Fruit fly (Drosophila melanogaster) whole organism, prepupa: Measurements from ENCODE around the gene CG9676.

Source experiments
- Blimp-1 ChIP-seq: fragments of 200-800 bp; sonication (Bioruptor generic); optimal IDR thresholded peaks from 3 replicates; lab custom pipeline; 2017; ENCODE audit warnings: missing biosample characterization, missing genetic modification characterization, mild to moderate bottlenecking, moderate library complexity, missing genetic modification reagents
- CG10631 ChIP-seq: fragments of 200-800 bp; sonication (Bioruptor generic); optimal IDR thresholded peaks from 2 replicates; lab custom pipeline; 2016; ENCODE audit warnings: missing biosample characterization, missing genetic modification characterization
- CG10669 ChIP-seq: fragments of 200-800 bp; sonication (Bioruptor generic); optimal IDR thresholded peaks from 3 replicates; lab custom pipeline; 2018; ENCODE audit warnings: missing biosample characterization, mild to moderate bottlenecking, missing genetic modification characterization, moderate library complexity
- CG11294 ChIP-seq: fragments of 200-800 bp; sonication (Bioruptor generic); IDR thresholded peaks from 2 replicates; pipeline ENCODE4 v1.3.6; 2022; ENCODE audit warnings: missing biosample characterization, missing genetic modification characterization
- CG11902 ChIP-seq: fragments of 200-800 bp; sonication (Bioruptor generic); optimal IDR thresholded peaks from 3 replicates; lab custom pipeline; 2016; ENCODE audit warnings: missing biosample characterization, missing genetic modification characterization
- CG15336 ChIP-seq: fragments of 200-800 bp; sonication (Bioruptor generic); IDR thresholded peaks from 2 replicates; pipeline ENCODE4 v1.3.6; 2022; ENCODE audit warnings: missing biosample characterization, missing genetic modification characterization
- CG16779 ChIP-seq: fragments of 200-800 bp; sonication (Bioruptor generic); optimal IDR thresholded peaks from 3 replicates; lab custom pipeline; 2017; ENCODE audit warnings: missing biosample characterization, mild to moderate bottlenecking, missing genetic modification characterization
- CG3032 ChIP-seq: fragments of 200-800 bp; optimal IDR thresholded peaks from 2 replicates; lab custom pipeline; 2019; ENCODE audit warnings: missing biosample characterization, mild to moderate bottlenecking, missing genetic modification characterization, moderate library complexity
- CG32006 ChIP-seq: fragments of 200-800 bp; sonication (Bioruptor generic); optimal IDR thresholded peaks from 3 replicates; lab custom pipeline; 2017; ENCODE audit warnings: missing biosample characterization, mild to moderate bottlenecking, missing genetic modification characterization
- CG3919 ChIP-seq: fragments of 200-800 bp; sonication (Bioruptor generic); optimal IDR thresholded peaks from 3 replicates; lab custom pipeline; 2016; ENCODE audit warnings: missing biosample characterization, missing genetic modification characterization
- CG4318 ChIP-seq: fragments of 200-800 bp; sonication (Bioruptor generic); optimal IDR thresholded peaks from 3 replicates; lab custom pipeline; 2017; ENCODE audit warnings: missing biosample characterization, mild to moderate bottlenecking, missing genetic modification characterization
- CG6163 ChIP-seq: fragments of 200-800 bp; sonication (Bioruptor generic); IDR thresholded peaks from 3 replicates; pipeline ENCODE4 v1.3.6; 2022; ENCODE audit warnings: missing biosample characterization, missing genetic modification characterization
- CG6808 ChIP-seq: fragments of 200-800 bp; sonication (Bioruptor generic); optimal IDR thresholded peaks from 3 replicates; lab custom pipeline; 2017; ENCODE audit warnings: missing biosample characterization, missing genetic modification characterization, mild to moderate bottlenecking, moderate library complexity, missing genetic modification reagents
- CG6854 ChIP-seq: fragments of 200-800 bp; sonication (Bioruptor generic); optimal IDR thresholded peaks from 2 replicates; lab custom pipeline; 2017; ENCODE audit warnings: missing biosample characterization, mild to moderate bottlenecking, missing genetic modification characterization
- CG8119 ChIP-seq: fragments of 200-800 bp; sonication (Bioruptor generic); IDR thresholded peaks from 3 replicates; pipeline ENCODE4 v1.3.6; 2022; ENCODE audit warnings: missing biosample characterization, missing genetic modification characterization
- CG8319 ChIP-seq: fragments of 200-800 bp; sonication (Bioruptor generic); optimal IDR thresholded peaks from 3 replicates; lab custom pipeline; 2016; ENCODE audit warnings: missing biosample characterization, missing genetic modification characterization
- CG9139 ChIP-seq: fragments of 200-800 bp; sonication (Bioruptor generic); optimal IDR thresholded peaks from 3 replicates; lab custom pipeline; 2017; ENCODE audit warnings: missing biosample characterization, mild to moderate bottlenecking, missing genetic modification characterization
- Eip75B ChIP-seq: fragments of 200-800 bp; sonication (Bioruptor generic); optimal IDR thresholded peaks from 3 replicates; lab custom pipeline; 2016; ENCODE audit warnings: missing biosample characterization, missing genetic modification characterization
- Eip78C ChIP-seq: fragments of 200-800 bp; sonication (Bioruptor generic); peaks from one replicate; lab custom pipeline; 2016; ENCODE audit warnings: missing biosample characterization, missing genetic modification characterization
- Ets96B ChIP-seq: fragments of 200-800 bp; optimal IDR thresholded peaks from 2 replicates; lab custom pipeline; 2019; ENCODE audit warnings: missing biosample characterization, mild to moderate bottlenecking, missing genetic modification characterization, moderate library complexity
- Gug ChIP-seq: fragments of 200-800 bp; sonication (Bioruptor generic); IDR thresholded peaks from 2 replicates; pipeline ENCODE4 v1.3.6; 2022; ENCODE audit warnings: missing biosample characterization, missing genetic modification characterization
- Hr38 ChIP-seq: sonication (Bioruptor generic); optimal IDR thresholded peaks from 2 replicates; lab custom pipeline; 2016; ENCODE audit warnings: missing biosample characterization, missing genetic modification characterization
- Hr39 ChIP-seq: fragments of 200-800 bp; sonication (Bioruptor generic); optimal IDR thresholded peaks from 2 replicates; lab custom pipeline; 2016; ENCODE audit warnings: missing biosample characterization, missing genetic modification characterization
- Hr4 ChIP-seq: fragments of 200-800 bp; sonication (Bioruptor generic); optimal IDR thresholded peaks from 3 replicates; lab custom pipeline; 2016; ENCODE audit warnings: missing biosample characterization, missing genetic modification characterization
- Lpt ChIP-seq: fragments of 200-800 bp; sonication (Bioruptor generic); optimal IDR thresholded peaks from 3 replicates; lab custom pipeline; 2016; ENCODE audit warnings: missing biosample characterization, missing genetic modification characterization
- OdsH ChIP-seq: fragments of 200-800 bp; sonication (Bioruptor generic); optimal IDR thresholded peaks from 3 replicates; lab custom pipeline; 2016; ENCODE audit warnings: missing biosample characterization, missing genetic modification characterization
- Sox14 ChIP-seq: fragments of 200-800 bp; sonication (Bioruptor generic); optimal IDR thresholded peaks from 3 replicates; lab custom pipeline; 2016; ENCODE audit warnings: missing biosample characterization, missing genetic modification characterization
- achi ChIP-seq: fragments of 200-800 bp; sonication (Bioruptor generic); optimal IDR thresholded peaks from 3 replicates; lab custom pipeline; 2016; ENCODE audit warnings: missing biosample characterization, missing genetic modification characterization
- acj6 ChIP-seq: fragments of 200-800 bp; sonication (Bioruptor generic); optimal IDR thresholded peaks from 3 replicates; lab custom pipeline; 2016; ENCODE audit warnings: missing biosample characterization, missing genetic modification characterization
- dac ChIP-seq: fragments of 200-800 bp; sonication (Bioruptor generic); optimal IDR thresholded peaks from 2 replicates; lab custom pipeline; 2017; ENCODE audit warnings: missing biosample characterization, mild to moderate bottlenecking, missing genetic modification characterization
- dsx ChIP-seq: fragments of 200-800 bp; optimal IDR thresholded peaks from 3 replicates; lab custom pipeline; 2019; ENCODE audit warnings: missing biosample characterization, mild to moderate bottlenecking, missing genetic modification characterization, moderate library complexity; ENCODE audit not compliant: poor library complexity, severe bottlenecking
- esn ChIP-seq: fragments of 200-800 bp; sonication (Bioruptor generic); optimal IDR thresholded peaks from 2 replicates; lab custom pipeline; 2016; ENCODE audit warnings: missing biosample characterization, mild to moderate bottlenecking, missing genetic modification characterization, moderate library complexity
- fd59A ChIP-seq: fragments of 200-800 bp; sonication (Bioruptor generic); optimal IDR thresholded peaks from 2 replicates; lab custom pipeline; 2017; ENCODE audit warnings: missing biosample characterization, mild to moderate bottlenecking, missing genetic modification characterization, missing genetic modification reagents
- fd85E ChIP-seq: fragments of 200-800 bp; sonication (Bioruptor generic); optimal IDR thresholded peaks from 3 replicates; lab custom pipeline; 2016; ENCODE audit warnings: missing biosample characterization, missing genetic modification characterization
- lz ChIP-seq: fragments of 200-800 bp; sonication (Bioruptor generic); optimal IDR thresholded peaks from 3 replicates; lab custom pipeline; 2016; ENCODE audit warnings: missing biosample characterization, missing genetic modification characterization
- net ChIP-seq: fragments of 200-800 bp; sonication (Bioruptor generic); optimal IDR thresholded peaks from 3 replicates; lab custom pipeline; 2016; ENCODE audit warnings: missing biosample characterization, missing genetic modification characterization
- pdm3 ChIP-seq: fragments of 200-800 bp; sonication (Bioruptor generic); optimal IDR thresholded peaks from 3 replicates; lab custom pipeline; 2016; ENCODE audit warnings: missing biosample characterization, missing genetic modification characterization
- salr ChIP-seq, 2 experiments: fragments of 200-800 bp; sonication (Bioruptor generic); optimal IDR thresholded peaks; 3 replicates each; lab custom pipeline; 2016 to 2018; ENCODE audit warnings: missing biosample characterization in 2 of 2, missing genetic modification characterization in 2 of 2, mild to moderate bottlenecking in 1 of 2
- spab ChIP-seq: fragments of 200-800 bp; sonication (Bioruptor generic); optimal IDR thresholded peaks from 2 replicates; lab custom pipeline; 2017; ENCODE audit warnings: missing biosample characterization, mild to moderate bottlenecking, missing genetic modification characterization, missing genetic modification reagents
- ss ChIP-seq, 2 experiments: fragments of 200-800 bp; sonication (Bioruptor generic); optimal IDR thresholded peaks; 2 replicates in 1 of 2; 3 replicates in 1 of 2; lab custom pipeline; 2017 to 2018; ENCODE audit warnings: mild to moderate bottlenecking in 2 of 2, missing biosample characterization in 2 of 2, missing genetic modification characterization in 2 of 2, moderate library complexity in 1 of 2
- svp ChIP-seq: fragments of 200-800 bp; sonication (Bioruptor generic); peaks from one replicate; lab custom pipeline; 2016; ENCODE audit warnings: missing biosample characterization, missing genetic modification characterization

The CG9676 gene

DNA sequence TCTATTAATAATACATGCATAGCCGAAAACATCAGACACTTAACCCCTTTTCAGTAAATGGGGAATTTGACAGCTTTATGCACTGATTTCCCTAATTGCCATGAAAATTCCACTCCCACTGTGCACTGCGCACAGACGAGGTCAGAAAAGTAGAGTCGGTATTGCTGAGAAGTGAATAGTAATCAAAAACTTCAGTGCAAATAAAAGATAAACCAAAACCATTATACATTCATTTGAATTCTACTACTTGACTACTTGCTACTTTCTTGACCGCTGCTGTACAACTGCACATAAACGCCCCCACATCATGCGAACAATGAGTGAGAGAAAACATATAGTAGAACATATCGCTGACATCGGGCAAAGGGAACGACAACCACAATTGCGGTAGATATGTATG lies 8.5 kb downstream of the CG9676 start (continued):
- TF ChIP-seq lz (GFP tag; lab: Kevin White, UChicago) (peak; percentile 63), pdm3 (GFP tag; lab: Kevin White, UChicago) (peak; percentile 79), dac (GFP tag; lab: Kevin White, UChicago) (peak; percentile 68), CG9139 (peak; percentile 11), esn (GFP tag; lab: Kevin White, UChicago) (peak; percentile 65), salr (GFP tag; optimal IDR thresholded peaks at IDR 0.05; lab: Kevin White, UChicago) (peak; percentile 33 to 70), CG8319 (GFP tag; lab: Kevin White, UChicago) (peak; percentile 39), CG16779 (tag; lab: Kevin White, UChicago) (peak; percentile 51)

DNA sequence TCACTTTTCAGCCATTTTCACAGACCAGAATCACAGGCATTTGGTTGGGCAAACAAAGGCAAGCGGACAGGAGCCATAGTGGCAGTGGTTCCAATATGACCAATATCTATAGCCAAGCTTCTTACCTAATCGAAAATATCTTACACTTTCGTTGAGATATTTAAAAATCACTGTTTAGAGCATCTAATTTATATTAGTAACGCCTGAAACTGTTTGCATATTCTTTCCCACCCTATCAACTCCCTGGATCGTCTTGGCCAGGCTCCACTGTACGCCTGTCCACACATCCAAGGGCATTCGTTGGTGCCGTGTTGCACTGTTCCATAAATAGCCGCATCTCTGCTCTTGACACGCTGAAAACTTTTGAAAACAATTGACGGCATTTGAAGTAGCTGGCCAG lies 9.5 kb downstream of the CG9676 start:
- TF ChIP-seq CG6163 (peak; percentile 49; the same call in 1 of the 3 replicates), Hr39 (no peak), CG15336 (GFP tag; lab: Robert Waterston, UW) (peak; percentile 48; the same call in 1 of the 2 replicates), CG10631 (GFP tag; lab: Kevin White, UChicago) (peak; percentile 36), Hr4 (GFP tag; lab: Kevin White, UChicago) (peak; percentile 24), CG11902 (GFP tag; lab: Kevin White, UChicago) (no peak), CG9139 (no peak), Gug (GFP tag; lab: Robert Waterston, UW) (peak; percentile 16; the same call in 1 of the 2 replicates), CG6808 (GFP tag; lab: Kevin White, UChicago) (peak; percentile 13), ss (GFP tag; optimal IDR thresholded peaks at IDR 0.05; lab: Kevin White, UChicago) (no peak), Lpt (GFP tag; lab: Kevin White, UChicago) (peak; percentile 17), esn (GFP tag; lab: Kevin White, UChicago) (no peak), pdm3 (GFP tag; lab: Kevin White, UChicago) (peak; percentile 43), CG3919 (peak; percentile 47), achi (peak; percentile 44), Hr38 (GFP tag; lab: Kevin White, UChicago) (no peak), OdsH (GFP tag; lab: Kevin White, UChicago) (peak; percentile 15), CG10669 (GFP tag; lab: Kevin White, UChicago) (no peak), net (GFP tag; lab: Kevin White, UChicago) (no peak), Sox14 (GFP tag; lab: Kevin White, UChicago) (peak; percentile 33), fd59A (GFP tag; lab: Kevin White, UChicago) (peak; percentile 6), CG8119 (GFP tag; lab: Robert Waterston, UW) (no peak), CG4318 (GFP tag; lab: Kevin White, UChicago) (no peak), lz (GFP tag; lab: Kevin White, UChicago) (no peak), Eip75B (GFP tag; lab: Kevin White, UChicago) (peak; percentile 25), Ets96B (peak; percentile 39), CG32006 (GFP tag; lab: Kevin White, UChicago) (peak; percentile 17), acj6 (GFP tag; lab: Kevin White, UChicago) (peak; percentile 21), fd85E (no peak), CG11294 (GFP tag; lab: Robert Waterston, UW) (no peak), Eip78C (GFP tag; lab: Kevin White, UChicago) (peak; percentile 72)
- TF ChIP-seq, all 60 proteins: peak for 18

DNA sequence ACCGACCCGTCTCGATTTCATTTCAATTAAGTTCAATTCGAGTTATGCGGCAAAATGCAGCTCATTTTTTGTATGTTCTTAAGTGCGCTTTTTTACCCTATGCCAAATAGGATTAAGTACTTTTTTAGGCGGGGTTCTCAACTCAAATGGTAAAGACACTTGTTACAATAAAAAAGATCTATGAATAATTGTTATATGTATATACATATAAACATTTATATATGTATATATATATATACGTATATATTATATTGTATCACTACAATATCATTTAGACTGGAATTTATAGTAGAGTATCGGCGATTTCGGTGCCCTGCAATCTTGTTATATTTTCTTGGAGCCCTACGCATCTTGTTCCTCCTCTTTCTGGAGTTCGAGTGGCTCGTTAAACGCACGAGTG lies 10.0 kb downstream of the CG9676 start:
- no peak for TF ChIP-seq Lpt (GFP tag; lab: Kevin White, UChicago)
- peak; percentile 5 for TF ChIP-seq CG3032 (tag; lab: Kevin White, UChicago)
- TF ChIP-seq Eip78C (GFP tag; lab: Kevin White, UChicago), result peak; percentile 37
- TF ChIP-seq CG6808 (GFP tag; lab: Kevin White, UChicago), result no peak
- no peak for TF ChIP-seq fd85E
- TF ChIP-seq svp, result peak; percentile 9
- peak; percentile 30 for TF ChIP-seq dsx
- TF ChIP-seq dac (GFP tag; lab: Kevin White, UChicago), result no peak
- 0 out of 3 replicates have a peak, but pooled peaks have one; percentile 6 for TF ChIP-seq CG6163
- peak; percentile 51; the same call in 1 of the 3 replicates for TF ChIP-seq CG8119 (GFP tag; lab: Robert Waterston, UW)
- no peak for TF ChIP-seq CG6854 (GFP tag; lab: Kevin White, UChicago)
- peak; percentile 10 for TF ChIP-seq Ets96B
- no peak for TF ChIP-seq spab (GFP tag; lab: Kevin White, UChicago)
- TF ChIP-seq Blimp-1, result no peak
